Worm (Caenorhabditis elegans): ENCODE measurements around the gene srbc-32.

ce11 chrV:3455135-3455747, 31.5 kb downstream of the srbc-32 start:
- TF ChIP-seq skn-1 (tag; optimal IDR thresholded peaks at IDR 0.05) (no peak), zfp-3 (GFP tag; conservative IDR thresholded peaks at IDR 0.05) (no peak), lin-13 (GFP tag; optimal IDR thresholded peaks at IDR 0.05) (no peak), ama-1 (optimal IDR thresholded peaks at IDR 0.05) (no peak), spr-3 (GFP tag; optimal IDR thresholded peaks at IDR 0.05) (no peak), lin-15B (tag; optimal IDR thresholded peaks at IDR 0.05) (no peak)
